Fruit fly (Drosophila melanogaster): ENCODE results near the gene hzg.

Gene hzg

DNA sequence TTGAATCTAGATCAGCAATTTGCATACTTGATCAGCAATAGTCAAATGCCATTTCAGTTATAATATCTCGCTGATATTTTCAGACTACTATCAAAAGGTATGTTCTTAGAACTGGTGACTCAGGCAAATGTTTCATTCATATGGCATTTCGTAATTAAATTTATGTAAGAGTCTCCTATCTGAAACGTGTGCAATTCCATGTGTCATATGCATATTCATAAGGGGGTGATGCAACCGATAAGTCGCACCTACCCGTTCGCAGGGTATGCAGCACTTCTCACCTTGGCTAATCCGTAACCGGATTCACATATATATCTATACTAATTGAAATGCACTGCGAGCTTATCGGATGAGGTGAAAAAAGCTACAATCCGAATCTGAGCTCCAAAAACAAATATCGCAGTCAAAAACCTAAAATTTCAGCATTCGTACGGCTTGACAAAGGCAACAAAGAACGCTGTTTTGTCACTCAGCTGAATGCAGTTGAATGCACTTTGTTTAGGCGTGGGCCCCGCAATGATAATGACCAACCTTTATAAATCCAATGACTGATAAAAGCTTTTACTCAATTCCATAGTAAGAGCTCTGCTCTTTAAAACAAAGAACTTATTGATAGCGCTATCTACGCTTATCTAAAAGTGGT lies 33.3 kb upstream of the hzg start (continued):
- TF ChIP-seq CG15011 (GFP tag; optimal IDR thresholded peaks at IDR 0.05): no peak
- TF ChIP-seq z (GFP tag; IDR thresholded peaks at IDR 0.05): 0 out of 3 replicates have a peak, but pooled peaks have one; percentile 47
- peak; percentile 2 for TF ChIP-seq CG12071 (GFP tag; optimal IDR thresholded peaks at IDR 0.05)
- TF ChIP-seq repo (GFP tag; optimal IDR thresholded peaks at IDR 0.05): no peak
- no peak for TF ChIP-seq sc (optimal IDR thresholded peaks at IDR 0.05)
- no peak for TF ChIP-seq sc (GFP tag; optimal IDR thresholded peaks at IDR 0.05)
- no peak for TF ChIP-seq CG5180 (GFP tag; optimal IDR thresholded peaks at IDR 0.05)
- TF ChIP-seq Xrp1 (GFP tag; IDR thresholded peaks at IDR 0.05): peak; percentile 19; the same call in 1 of the 2 replicates
- TF ChIP-seq CG6791 (GFP tag; IDR thresholded peaks at IDR 0.05; ENCODE audit: partially characterized antibody): 0 out of 3 replicates have a peak, but pooled peaks have one; percentile 17
- TF ChIP-seq Med (GFP tag): peak; percentile 78
- TF ChIP-seq hth (optimal IDR thresholded peaks at IDR 0.05): no peak
- no peak for TF ChIP-seq CG17802 (tag; optimal IDR thresholded peaks at IDR 0.05)
- no peak for TF ChIP-seq lilli (GFP tag; optimal IDR thresholded peaks at IDR 0.05)
- TF ChIP-seq Rfx (GFP tag; IDR thresholded peaks at IDR 0.05): 0 out of 2 replicates have a peak, but pooled peaks have one; percentile 16
- no peak for TF ChIP-seq CG12659 (GFP tag; optimal IDR thresholded peaks at IDR 0.05)
- no peak for TF ChIP-seq eve (GFP tag; optimal IDR thresholded peaks at IDR 0.05)
- TF ChIP-seq Hmx (GFP tag; optimal IDR thresholded peaks at IDR 0.05): no peak
- 0 out of 3 replicates have a peak, but pooled peaks have one; percentile 30 for TF ChIP-seq CG34422 (GFP tag; IDR thresholded peaks at IDR 0.05)
- no peak for TF ChIP-seq CG1024 (GFP tag; IDR thresholded peaks at IDR 0.05)
- no peak for TF ChIP-seq CG15479 (GFP tag; optimal IDR thresholded peaks at IDR 0.05)
- no peak for TF ChIP-seq CG2116 (GFP tag; optimal IDR thresholded peaks at IDR 0.05)
- TF ChIP-seq kni (GFP tag; optimal IDR thresholded peaks at IDR 0.05): peak; percentile 47
- 0 out of 2 replicates have a peak, but pooled peaks have one; percentile 15 for TF ChIP-seq nerfin-2 (GFP tag; IDR thresholded peaks at IDR 0.05; ENCODE audit: partially characterized antibody)
- TF ChIP-seq CG6689 (GFP tag; IDR thresholded peaks at IDR 0.05): peak; percentile 41; the same call in 1 of the 2 replicates
- TF ChIP-seq ATbp (GFP tag; optimal IDR thresholded peaks at IDR 0.05): no peak
- peak; percentile 4; the same call in 1 of the 2 replicates for TF ChIP-seq HLH3B (GFP tag; IDR thresholded peaks at IDR 0.05)
- peak; percentile 22 for TF ChIP-seq lab (GFP tag; optimal IDR thresholded peaks at IDR 0.05)
- TF ChIP-seq Bdp1 (GFP tag; optimal IDR thresholded peaks at IDR 0.05): no peak
- 0 out of 4 replicates have a peak, but pooled peaks have one; percentile 33 for TF ChIP-seq chinmo (GFP tag; IDR thresholded peaks at IDR 0.05; ENCODE audit: partially characterized antibody)
- no peak for TF ChIP-seq en (GFP tag; optimal IDR thresholded peaks at IDR 0.05)
- no peak for TF ChIP-seq CG17361 (GFP tag; IDR thresholded peaks at IDR 0.05)
- no peak for TF ChIP-seq HHEX (GFP tag; optimal IDR thresholded peaks at IDR 0.05)
- TF ChIP-seq Bgb (GFP tag; IDR thresholded peaks at IDR 0.05; ENCODE audit: partially characterized antibody): peak; percentile 19; the same call in 1 of the 2 replicates
- TF ChIP-seq lov (optimal IDR thresholded peaks at IDR 0.05): no peak
- no peak for TF ChIP-seq lov (GFP tag; IDR thresholded peaks at IDR 0.05)
- peak; percentile 21; the same call in 1 of the 2 replicates for TF ChIP-seq CG14441 (GFP tag; IDR thresholded peaks at IDR 0.05)
- no peak for TF ChIP-seq CG6765 (GFP tag; optimal IDR thresholded peaks at IDR 0.05)
- TF ChIP-seq gem (tag; optimal IDR thresholded peaks at IDR 0.05): no peak
- peak; percentile 43 for TF ChIP-seq lbe (GFP tag; optimal IDR thresholded peaks at IDR 0.05)
- TF ChIP-seq H15 (GFP tag; IDR thresholded peaks at IDR 0.05): no peak
- peak; percentile 86 for TF ChIP-seq vvl (GFP tag; IDR thresholded peaks at IDR 0.05)
- no peak for TF ChIP-seq ro (GFP tag; IDR thresholded peaks at IDR 0.05)
- no peak for TF ChIP-seq CG9876 (GFP tag; optimal IDR thresholded peaks at IDR 0.05)
- TF ChIP-seq CG1603 (tag; optimal IDR thresholded peaks at IDR 0.05): no peak
- no peak for TF ChIP-seq CG12391 (tag; optimal IDR thresholded peaks at IDR 0.05)
- no peak for TF ChIP-seq CG14667 (GFP tag; IDR thresholded peaks at IDR 0.05)
- peak in 1 of 2 experiments; percentile 66 for TF ChIP-seq Pdp1 (GFP tag; optimal IDR thresholded peaks at IDR 0.05)
- no peak for TF ChIP-seq Gug (GFP tag; IDR thresholded peaks at IDR 0.05)
- no peak for TF ChIP-seq unc-4 (GFP tag; IDR thresholded peaks at IDR 0.05; ENCODE audit: partially characterized antibody)
